Fruit fly (Drosophila melanogaster): ENCODE results near the gene CG9641.

- TF ChIP-seq usp (GFP tag; optimal IDR thresholded peaks at IDR 0.05) (no peak), woc (GFP tag; optimal IDR thresholded peaks at IDR 0.05) (no peak), br (GFP tag; optimal IDR thresholded peaks at IDR 0.05) (peak; percentile 23), Sp1 (GFP tag; optimal IDR thresholded peaks at IDR 0.05) (no peak), dl (GFP tag; optimal IDR thresholded peaks at IDR 0.05; ENCODE audit: insufficient read depth in 1 of 2, partially characterized antibody in 2 of 2) (no peak), ey (GFP tag; optimal IDR thresholded peaks at IDR 0.05) (peak; percentile 0), Jra (GFP tag; optimal IDR thresholded peaks at IDR 0.05) (no peak)
Observed at dm6 chr2L:2944509-2944908, 32.2 kb downstream of the CG9641 start.
